Fruit fly (Drosophila melanogaster) whole organism: Measurements from ENCODE around the gene Sec16.

ENCODE experiments used
- Dll ChIP-seq: fragments of >200 bp; optimal IDR thresholded peaks from 2 replicates; lab custom pipeline; 2017
- pan ChIP-seq: fragments of >200 bp; optimal IDR thresholded peaks from 2 replicates; lab custom pipeline; 2017
- psq ChIP-seq: fragments of >200 bp; optimal IDR thresholded peaks from 2 replicates; lab custom pipeline; 2017
- usp ChIP-seq: fragments of >200 bp; optimal IDR thresholded peaks from 2 replicates; lab custom pipeline; 2017; ENCODE audit warnings: missing biosample characterization, missing genetic modification characterization, mixed read lengths

dm6 chrX:12621640-12622039 lies 25.8 kb downstream of the Sec16 start:
- TF ChIP-seq pan (lab: Kevin White, UChicago) (no peak), Dll (lab: Kevin White, UChicago) (no peak), psq (lab: Kevin White, UChicago) (no peak), usp (GFP tag; lab: Kevin White, UChicago) (no peak)
